Fruit fly (Drosophila melanogaster) whole organism, wandering third instar larva: ENCODE data around the gene CG46304.

ENCODE experiments used
- Jra ChIP-seq: sonication (Bioruptor generic); optimal IDR thresholded peaks from 2 replicates; lab custom pipeline; 2016; ENCODE audit warnings: missing biosample characterization, missing genetic modification characterization
- Mio ChIP-seq: sonication (Bioruptor generic); optimal IDR thresholded peaks from 2 replicates; lab custom pipeline; 2016; ENCODE audit warnings: missing biosample characterization, missing genetic modification characterization
- lola ChIP-seq: fragments of >200 bp; optimal IDR thresholded peaks from 2 replicates; lab custom pipeline; 2017; ENCODE audit warnings: missing biosample characterization, missing genetic modification characterization

dm6 chr2L:18990720-18991119, 44.6 kb downstream of the CG46304 start, which contains the start of gene CG15169:
- TF ChIP-seq Jra (no peak), Mio (no peak), lola (GFP tag; lab: Kevin White, UChicago) (no peak)
